Fruit fly (Drosophila melanogaster): Measurements from ENCODE around the gene Ubc2.

The Ubc2 gene

DNA sequence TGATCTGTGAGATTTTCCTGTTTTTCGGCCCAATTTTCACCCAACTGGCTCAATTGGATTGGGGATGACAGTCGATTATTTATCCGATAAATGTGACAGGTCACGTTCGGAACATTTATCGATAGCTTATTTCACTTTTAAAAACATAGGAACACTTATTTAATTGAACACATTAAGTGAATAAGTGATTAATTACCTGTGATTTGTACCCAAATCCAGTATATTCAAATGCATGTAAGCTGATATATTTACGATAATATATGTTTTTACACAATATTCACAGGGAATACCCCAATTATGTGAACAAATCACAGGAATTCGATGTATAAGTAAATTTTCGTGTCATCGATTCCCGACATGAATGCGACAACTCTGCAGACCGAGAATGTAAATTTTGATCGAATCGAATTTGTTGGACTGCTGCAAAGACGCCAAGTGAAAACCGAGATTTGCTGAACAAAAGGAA lies 35.4 kb downstream of the Ubc2 start, which contains the start of the genes EMC3 and Dpy-30L1 (continued):
- TF ChIP-seq CG11093 (GFP tag; IDR thresholded peaks at IDR 0.05), result no peak
- no peak for TF ChIP-seq otp (GFP tag; IDR thresholded peaks at IDR 0.05)
- TF ChIP-seq vvl (GFP tag; IDR thresholded peaks at IDR 0.05), result peak; percentile 58; the same call in 1 of the 2 replicates

DNA sequence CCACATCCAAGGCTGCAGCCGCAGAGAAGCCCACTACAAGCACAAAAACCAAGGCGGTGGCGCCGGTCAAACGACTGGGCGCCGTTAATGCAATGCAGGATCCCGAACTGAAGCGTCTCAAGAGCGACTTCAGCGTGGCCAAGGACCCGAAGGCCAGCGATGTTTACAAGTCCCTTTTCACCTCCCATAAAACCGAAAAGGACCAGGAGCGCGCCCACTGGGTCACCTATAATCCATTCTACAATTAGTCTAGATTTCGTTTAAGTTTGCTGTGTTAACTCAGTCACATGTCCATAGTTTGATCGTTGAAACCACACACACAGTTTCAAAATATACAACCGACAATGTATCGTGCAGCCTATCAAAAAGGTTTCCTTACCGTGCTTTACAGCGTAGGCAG lies 37.9 kb downstream of the Ubc2 start, which contains the start of gene CG17118:
Gene CG17118 (plus strand): TSS at position 301 of the 400 bp plus-strand sequence.
- no peak for TF ChIP-seq CG31365 (tag; optimal IDR thresholded peaks at IDR 0.05)
- no peak for TF ChIP-seq CG11695 (GFP tag; IDR thresholded peaks at IDR 0.05)
- TF ChIP-seq CG12155 (GFP tag; optimal IDR thresholded peaks at IDR 0.05), result no peak
- TF ChIP-seq prd (optimal IDR thresholded peaks at IDR 0.05), result no peak
- no peak for TF ChIP-seq prd (GFP tag; IDR thresholded peaks at IDR 0.05)
- TF ChIP-seq YL-1 (GFP tag; optimal IDR thresholded peaks at IDR 0.05), result no peak

DNA sequence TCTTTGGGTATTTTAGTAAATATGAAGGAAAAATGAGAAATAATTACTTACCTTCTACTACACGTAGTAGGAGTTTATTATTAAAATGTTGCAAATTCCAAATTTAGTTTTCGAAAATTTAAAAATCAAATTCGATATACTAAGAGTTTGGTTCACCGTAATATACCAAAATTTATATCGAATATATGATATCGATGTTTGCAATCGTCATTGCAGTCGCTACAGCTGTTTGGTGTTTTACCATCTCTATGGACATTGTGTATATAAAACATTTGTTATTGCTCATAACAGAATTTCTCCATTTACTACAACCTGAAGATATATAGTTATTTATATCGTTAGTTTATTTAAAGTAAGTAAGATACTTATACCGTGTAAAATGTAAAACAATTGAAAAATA lies 39.1 kb downstream of the Ubc2 start, which contains the start of gene CG6443:
Gene CG6443 (plus strand): TSS at position 228 of the 400 bp plus-strand sequence.
- TF ChIP-seq hth (optimal IDR thresholded peaks at IDR 0.05), result no peak
- no peak for TF ChIP-seq Lpt (GFP tag; optimal IDR thresholded peaks at IDR 0.05)
- TF ChIP-seq crol (GFP tag; IDR thresholded peaks at IDR 0.05), result no peak
- no peak for TF ChIP-seq mam (GFP tag; optimal IDR thresholded peaks at IDR 0.05)
- no peak for TF ChIP-seq Meics (GFP tag; optimal IDR thresholded peaks at IDR 0.05)
- TF ChIP-seq sna (GFP tag; IDR thresholded peaks at IDR 0.05; ENCODE audit: partially characterized antibody), result peak; percentile 88
- no peak for TF ChIP-seq CG13123 (GFP tag; optimal IDR thresholded peaks at IDR 0.05)
- peak; percentile 65 for TF ChIP-seq HLH4C (GFP tag; IDR thresholded peaks at IDR 0.05; ENCODE audit: partially characterized antibody)
- TF ChIP-seq pnt (GFP tag; optimal IDR thresholded peaks at IDR 0.05), result no peak
- TF ChIP-seq MBD-R2 (GFP tag; IDR thresholded peaks at IDR 0.05), result peak; percentile 40; the same call in 1 of the 2 replicates
- TF ChIP-seq CG13287 (GFP tag; IDR thresholded peaks at IDR 0.05; ENCODE audit: partially characterized antibody), result peak; percentile 90
- TF ChIP-seq dmrt99B (tag; optimal IDR thresholded peaks at IDR 0.05), result no peak
- no peak for TF ChIP-seq Drgx (GFP tag; IDR thresholded peaks at IDR 0.05)
- peak; percentile 56 for TF ChIP-seq trem (tag; optimal IDR thresholded peaks at IDR 0.05)
- peak; percentile 86 for TF ChIP-seq Dref (GFP tag; IDR thresholded peaks at IDR 0.05)
- no peak for TF ChIP-seq dpn (GFP tag; optimal IDR thresholded peaks at IDR 0.05)
- no peak for TF ChIP-seq CG17361 (GFP tag; IDR thresholded peaks at IDR 0.05)
- no peak for TF ChIP-seq disco-r (GFP tag; optimal IDR thresholded peaks at IDR 0.05)
- no peak for TF ChIP-seq Tbp (GFP tag; optimal IDR thresholded peaks at IDR 0.05)
- no peak for TF ChIP-seq Rfx (GFP tag; IDR thresholded peaks at IDR 0.05)
- TF ChIP-seq Abd-B (GFP tag; optimal IDR thresholded peaks at IDR 0.05), result no peak
- TF ChIP-seq CG7786 (GFP tag; optimal IDR thresholded peaks at IDR 0.05), result no peak
- peak; percentile 16 for TF ChIP-seq CG15601 (tag; optimal IDR thresholded peaks at IDR 0.05)
- TF ChIP-seq hb (GFP tag; IDR thresholded peaks at IDR 0.05; ENCODE audit: partially characterized antibody), result 0 out of 3 replicates have a peak, but pooled peaks have one; percentile 20
- no peak for TF ChIP-seq Kr (GFP tag; optimal IDR thresholded peaks at IDR 0.05)
- TF ChIP-seq tio (GFP tag; optimal IDR thresholded peaks at IDR 0.05), result no peak
- TF ChIP-seq D19A (tag; optimal IDR thresholded peaks at IDR 0.05), result no peak
- no peak for TF ChIP-seq CG12236 (GFP tag; optimal IDR thresholded peaks at IDR 0.05)
- TF ChIP-seq CG34224 (GFP tag; IDR thresholded peaks at IDR 0.05; ENCODE audit: partially characterized antibody), result peak; percentile 87
- TF ChIP-seq Hr39 (optimal IDR thresholded peaks at IDR 0.05), result no peak
- TF ChIP-seq nerfin-2 (GFP tag; IDR thresholded peaks at IDR 0.05; ENCODE audit: partially characterized antibody), result peak; percentile 75
- TF ChIP-seq nom (GFP tag; optimal IDR thresholded peaks at IDR 0.05), result no peak
- TF ChIP-seq fd96Cb (tag; optimal IDR thresholded peaks at IDR 0.05), result no peak
- TF ChIP-seq CG16813 (GFP tag; IDR thresholded peaks at IDR 0.05; ENCODE audit: partially characterized antibody), result peak; percentile 74
- TF ChIP-seq CG1603 (tag; optimal IDR thresholded peaks at IDR 0.05), result peak; percentile 27
- TF ChIP-seq Side (GFP tag; optimal IDR thresholded peaks at IDR 0.05), result no peak
- no peak for TF ChIP-seq Asciz (GFP tag; optimal IDR thresholded peaks at IDR 0.05)
- peak; percentile 75 for TF ChIP-seq Bgb (GFP tag; IDR thresholded peaks at IDR 0.05; ENCODE audit: partially characterized antibody)
- no peak for TF ChIP-seq Atf-2 (GFP tag; optimal IDR thresholded peaks at IDR 0.05)

Data from whole organism, embryonic.